Fruit fly (Drosophila melanogaster): ENCODE results near the gene SMC5.

DNA sequence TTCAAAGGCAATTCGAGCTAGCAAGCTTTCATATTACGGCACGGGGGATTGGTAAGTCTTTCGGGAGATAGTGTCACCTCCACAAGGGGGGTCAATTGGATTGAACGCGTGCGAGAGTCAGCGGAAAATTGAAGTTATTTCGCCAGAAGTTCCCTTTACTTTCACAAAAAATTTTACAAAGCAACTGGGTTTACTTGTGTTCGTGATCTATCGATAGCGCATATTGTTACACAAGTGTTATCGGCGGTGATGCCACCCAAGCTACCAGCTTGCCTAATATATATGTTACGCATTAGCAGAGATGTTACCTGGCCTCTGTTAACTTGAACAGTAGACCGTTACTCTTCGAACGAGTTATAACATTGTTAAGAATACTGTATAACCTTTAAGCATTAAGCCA lies 14.2 kb upstream of the SMC5 start, which contains the start of gene Wnk:
- TF ChIP-seq EcR (GFP tag; optimal IDR thresholded peaks at IDR 0.05): no peak
- no peak for TF ChIP-seq CG8478 (optimal IDR thresholded peaks at IDR 0.05)
- no peak for TF ChIP-seq psq (optimal IDR thresholded peaks at IDR 0.05)
- no peak for TF ChIP-seq Dll (optimal IDR thresholded peaks at IDR 0.05)
- TF ChIP-seq pan (optimal IDR thresholded peaks at IDR 0.05): no peak
